Worm (Caenorhabditis elegans): ENCODE results near the gene F31F4.1.

DNA sequence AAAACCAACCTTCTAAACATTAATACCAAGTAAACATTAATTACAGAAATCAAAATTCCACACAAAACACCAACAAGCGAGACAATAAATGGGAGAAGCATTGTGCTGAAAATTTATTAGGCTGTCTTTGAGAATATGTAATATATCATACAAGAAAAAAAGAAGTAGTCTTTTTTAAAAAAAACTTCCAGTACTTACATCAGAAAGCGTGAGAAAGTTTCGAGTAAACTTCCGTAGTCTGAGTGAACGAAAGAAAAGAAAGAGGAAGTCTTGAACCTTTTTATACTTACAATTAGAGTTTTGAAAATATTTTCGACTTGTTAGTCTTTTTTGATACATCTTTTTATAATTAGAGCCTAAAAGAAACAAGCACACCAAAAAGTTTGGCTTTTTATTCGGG, 35.9 kb downstream of the F31F4.1 start, which contains the start of gene srbc-40:
- TF ChIP-seq egl-27 (tag; optimal IDR thresholded peaks at IDR 0.05) (no peak), hlh-4 (tag; optimal IDR thresholded peaks at IDR 0.05) (no peak), skn-1 (tag; optimal IDR thresholded peaks at IDR 0.05) (no peak), ceh-82 (tag; optimal IDR thresholded peaks at IDR 0.05) (no peak), nhr-84 (tag; optimal IDR thresholded peaks at IDR 0.05) (no peak), alr-1 (tag; optimal IDR thresholded peaks at IDR 0.05; ENCODE audit: borderline replicate concordance) (no peak), ces-1 (GFP tag; optimal IDR thresholded peaks at IDR 0.05) (no peak)
